Worm (Caenorhabditis elegans): Measurements from ENCODE around the gene F56F11.4.

DNA sequence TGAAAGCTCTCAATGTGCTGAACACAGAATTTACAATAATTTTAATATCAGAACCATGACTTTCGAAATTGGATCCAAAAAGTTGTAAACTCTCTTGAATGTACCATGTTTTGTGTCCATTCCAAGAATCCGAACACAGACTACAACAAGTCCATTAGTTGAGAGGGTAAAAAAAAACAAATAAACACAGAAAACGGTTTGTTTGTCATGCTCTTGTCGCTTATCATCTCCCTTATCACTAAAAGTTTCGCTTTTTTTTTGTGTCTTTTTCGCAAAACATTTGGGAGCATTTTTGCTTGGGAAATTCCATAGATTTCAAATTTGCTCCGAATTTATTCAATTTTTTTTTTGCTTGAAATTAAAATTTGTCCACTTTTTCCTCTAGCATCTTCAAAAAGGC, 13.5 kb downstream of the F56F11.4 start:
- no peak for TF ChIP-seq W03F9.2 (tag; optimal IDR thresholded peaks at IDR 0.05)
- TF ChIP-seq him-1 (tag; optimal IDR thresholded peaks at IDR 0.05) = no peak
- TF ChIP-seq dao-5 (tag; optimal IDR thresholded peaks at IDR 0.05) = no peak

Measured in whole organism, L4/young adult.